Fruit fly (Drosophila melanogaster): ENCODE data around the gene CG7394.

Gene CG7394

DNA sequence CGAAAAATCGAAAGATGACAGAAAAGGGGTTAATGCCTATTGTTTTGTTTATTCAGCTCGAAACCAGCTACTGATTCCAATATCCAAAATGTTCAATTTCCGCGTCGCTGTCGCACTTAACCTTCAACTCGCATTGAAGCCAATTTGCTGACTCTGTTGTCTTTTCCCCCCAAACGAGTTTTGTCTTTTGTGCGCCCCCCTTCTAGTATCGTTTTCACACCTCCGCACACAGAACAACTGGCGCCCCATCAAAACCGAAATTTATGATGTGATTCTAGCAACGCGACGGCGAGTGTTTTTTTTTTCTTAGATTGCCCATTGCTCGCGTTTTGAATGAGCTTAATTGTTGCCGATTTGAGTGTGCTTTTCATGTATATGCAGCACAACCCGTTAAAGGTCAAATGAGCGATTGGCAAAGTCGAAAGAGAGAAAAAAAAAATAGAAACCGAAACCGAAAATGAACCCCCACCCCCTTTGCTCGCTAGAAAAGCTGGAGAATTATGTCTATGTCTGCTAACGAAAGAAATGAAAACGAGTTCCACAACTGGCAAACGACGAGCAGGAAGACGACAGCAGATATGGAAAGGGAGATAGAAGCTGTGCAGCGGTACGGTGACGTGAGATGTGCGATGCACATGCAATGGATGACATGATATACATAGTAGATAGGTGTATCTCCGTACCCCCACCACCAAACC is 11.3 kb upstream of the CG7394 start:
- TF ChIP-seq sage (GFP tag; optimal IDR thresholded peaks at IDR 0.05) (no peak), CG9705 (GFP tag; optimal IDR thresholded peaks at IDR 0.05) (no peak), Hr83 (GFP tag; optimal IDR thresholded peaks at IDR 0.05; ENCODE audit: poor library complexity, severe bottlenecking) (no peak), h (GFP tag; optimal IDR thresholded peaks at IDR 0.05) (no peak), Dif (GFP tag; optimal IDR thresholded peaks at IDR 0.05; ENCODE audit: partially characterized antibody) (no peak), Jra (GFP tag; optimal IDR thresholded peaks at IDR 0.05) (no peak), woc (GFP tag; optimal IDR thresholded peaks at IDR 0.05) (no peak), Hr78 (GFP tag; optimal IDR thresholded peaks at IDR 0.05) (no peak), OdsH (GFP tag; optimal IDR thresholded peaks at IDR 0.05) (no peak), dsf (GFP tag; optimal IDR thresholded peaks at IDR 0.05; ENCODE audit: borderline replicate concordance) (no peak), brk (GFP tag; optimal IDR thresholded peaks at IDR 0.05) (no peak), Dfd (GFP tag; optimal IDR thresholded peaks at IDR 0.05) (no peak), HLH106 (tag; optimal IDR thresholded peaks at IDR 0.05) (no peak), sv (GFP tag; optimal IDR thresholded peaks at IDR 0.05) (no peak), pan (optimal IDR thresholded peaks at IDR 0.05) (no peak)

DNA sequence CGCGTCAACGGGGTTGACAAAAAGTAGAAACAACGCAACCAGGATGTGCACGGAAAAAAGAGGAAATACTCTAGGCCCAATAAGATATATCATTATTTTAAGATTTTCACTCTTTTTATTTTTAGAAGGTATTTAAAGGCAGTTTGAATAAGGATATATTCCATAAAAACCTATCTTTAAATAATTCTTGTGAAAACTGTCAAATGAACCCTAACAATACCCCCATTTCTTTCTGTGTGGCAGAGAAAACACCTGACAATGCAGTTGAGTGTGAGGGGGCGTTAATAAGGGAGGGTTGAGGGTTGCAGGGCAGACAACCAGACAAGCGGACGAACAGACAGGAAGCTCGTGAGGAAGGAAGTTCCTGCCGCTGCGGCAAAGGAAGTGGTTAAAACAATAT is 9.8 kb upstream of the CG7394 start:
- TF ChIP-seq lola (GFP tag; optimal IDR thresholded peaks at IDR 0.05) (no peak), rgr (GFP tag; optimal IDR thresholded peaks at IDR 0.05) (peak; percentile 43), CG9705 (GFP tag; optimal IDR thresholded peaks at IDR 0.05) (no peak), h (GFP tag; optimal IDR thresholded peaks at IDR 0.05) (peak; percentile 26), usp (GFP tag; optimal IDR thresholded peaks at IDR 0.05) (no peak), dsf (GFP tag; optimal IDR thresholded peaks at IDR 0.05; ENCODE audit: borderline replicate concordance) (no peak), pan (optimal IDR thresholded peaks at IDR 0.05) (no peak), dmrt93B (GFP tag; optimal IDR thresholded peaks at IDR 0.05) (no peak), br (GFP tag; optimal IDR thresholded peaks at IDR 0.05) (peak; percentile 15), tai (GFP tag; optimal IDR thresholded peaks at IDR 0.05) (no peak), ey (GFP tag; optimal IDR thresholded peaks at IDR 0.05) (peak; percentile 39), CrebA (GFP tag; optimal IDR thresholded peaks at IDR 0.05; ENCODE audit: borderline replicate concordance) (no peak), foxo (GFP tag; optimal IDR thresholded peaks at IDR 0.05) (peak in 1 of 2 experiments; percentile 43), Vsx2 (GFP tag; optimal IDR thresholded peaks at IDR 0.05; ENCODE audit: partially characterized antibody) (no peak), sage (GFP tag; optimal IDR thresholded peaks at IDR 0.05) (no peak), Abd-B (GFP tag; optimal IDR thresholded peaks at IDR 0.05) (no peak), Rel (GFP tag; optimal IDR thresholded peaks at IDR 0.05) (no peak), Rel (tag; optimal IDR thresholded peaks at IDR 0.05) (no peak), jim (GFP tag; optimal IDR thresholded peaks at IDR 0.05) (no peak), Myc (optimal IDR thresholded peaks at IDR 0.05) (no peak), Sp1 (GFP tag; optimal IDR thresholded peaks at IDR 0.05) (peak; percentile 29), N (GFP tag; optimal IDR thresholded peaks at IDR 0.05) (no peak), OdsH (GFP tag; optimal IDR thresholded peaks at IDR 0.05) (peak; percentile 28), brk (GFP tag; optimal IDR thresholded peaks at IDR 0.05) (peak; percentile 1), Hr78 (GFP tag; optimal IDR thresholded peaks at IDR 0.05) (no peak), psq (GFP tag; optimal IDR thresholded peaks at IDR 0.05) (peak; percentile 12), Hnf4 (GFP tag; optimal IDR thresholded peaks at IDR 0.05) (peak; percentile 21), dl (GFP tag; optimal IDR thresholded peaks at IDR 0.05; ENCODE audit: insufficient read depth in 1 of 2, partially characterized antibody in 2 of 2) (no peak), Mio (GFP tag; optimal IDR thresholded peaks at IDR 0.05) (no peak), Hr83 (GFP tag; optimal IDR thresholded peaks at IDR 0.05; ENCODE audit: poor library complexity, severe bottlenecking) (no peak), woc (GFP tag; optimal IDR thresholded peaks at IDR 0.05) (no peak), fru (GFP tag; optimal IDR thresholded peaks at IDR 0.05) (peak; percentile 46), Jra (GFP tag; optimal IDR thresholded peaks at IDR 0.05) (no peak), sv (GFP tag; optimal IDR thresholded peaks at IDR 0.05) (no peak), CG32264 (GFP tag; optimal IDR thresholded peaks at IDR 0.05) (no peak), GATAd (GFP tag; optimal IDR thresholded peaks at IDR 0.05) (no peak), Dfd (GFP tag; optimal IDR thresholded peaks at IDR 0.05) (no peak), HLH106 (tag; optimal IDR thresholded peaks at IDR 0.05) (peak; percentile 23), Dif (GFP tag; optimal IDR thresholded peaks at IDR 0.05; ENCODE audit: partially characterized antibody) (no peak)

Measured in whole organism, wandering third instar larva.